Worm (Caenorhabditis elegans) whole organism, L3 larva: ENCODE data around the gene Y69A2AR.50.

ENCODE experiments used
- R02D3.7 ChIP-seq: fragments of 150-350 bp; optimal IDR thresholded peaks from 2 replicates; lab custom pipeline; 2014; ENCODE audit warnings: missing biosample characterization, missing genetic modification characterization
- aly-2 ChIP-seq: fragments of 150-350 bp; optimal IDR thresholded peaks from 2 replicates; lab custom pipeline; 2014; ENCODE audit warnings: missing biosample characterization, missing genetic modification characterization
- ama-1 ChIP-seq: fragments of 150-350 bp; optimal IDR thresholded peaks from 2 replicates; lab custom pipeline; 2018
- ceh-28 ChIP-seq: fragments of 150-350 bp; optimal IDR thresholded peaks from 2 replicates; lab custom pipeline; 2014; ENCODE audit warnings: missing biosample characterization, missing genetic modification reagents, missing genetic modification characterization
- ceh-82 ChIP-seq: fragments of 150-350 bp; optimal IDR thresholded peaks from 2 replicates; lab custom pipeline; 2014; ENCODE audit warnings: missing biosample characterization, missing genetic modification characterization
- ceh-9 ChIP-seq: sonication (generic microtip); optimal IDR thresholded peaks from 2 replicates; lab custom pipeline; 2018; ENCODE audit warnings: missing biosample characterization, missing genetic modification characterization
- daf-12 ChIP-seq: fragments of 150-350 bp; optimal IDR thresholded peaks from 2 replicates; lab custom pipeline; 2014; ENCODE audit warnings: missing biosample characterization, missing genetic modification reagents, missing genetic modification characterization
- egl-27 ChIP-seq: sonication (generic microtip); optimal IDR thresholded peaks from 4 replicates; lab custom pipeline; 2017; ENCODE audit warnings: missing biosample characterization, missing genetic modification reagents, missing genetic modification characterization
- egl-5 ChIP-seq: fragments of 150-350 bp; optimal IDR thresholded peaks from 2 replicates; lab custom pipeline; 2017; ENCODE audit warnings: missing biosample characterization, missing genetic modification reagents, missing genetic modification characterization, inconsistent platforms
- elt-2 ChIP-seq: sonication (generic microtip); optimal IDR thresholded peaks from 2 replicates; lab custom pipeline; 2016; ENCODE audit warnings: missing genetic modification reagents, mild to moderate bottlenecking, missing genetic modification characterization, missing compliant biosample characterization
- elt-3 ChIP-seq, 3 experiments: fragments of 150-350 bp in 1 of 3; sonication (generic microtip) in 2 of 3; optimal IDR thresholded peaks; 2 replicates in 2 of 3; 4 replicates in 1 of 3; lab custom pipeline; 2014 to 2017; ENCODE audit warnings: missing biosample characterization in 3 of 3, missing genetic modification characterization in 3 of 3
- eor-1 ChIP-seq, 2 experiments: fragments of 150-350 bp; optimal IDR thresholded peaks; 2 replicates each; lab custom pipeline; 2014 to 2018; ENCODE audit warnings: missing biosample characterization in 2 of 2, missing genetic modification characterization in 2 of 2
- fkh-10 ChIP-seq: sonication (generic microtip); optimal IDR thresholded peaks from 2 replicates; lab custom pipeline; 2017; ENCODE audit warnings: missing biosample characterization, missing genetic modification reagents, missing genetic modification characterization
- fkh-2 ChIP-seq: fragments of 150-350 bp; optimal IDR thresholded peaks from 2 replicates; lab custom pipeline; 2014; ENCODE audit warnings: missing biosample characterization, missing genetic modification reagents, missing genetic modification characterization
- fos-1 ChIP-seq: fragments of 150-350 bp; optimal IDR thresholded peaks from 2 replicates; lab custom pipeline; 2014; ENCODE audit warnings: missing biosample characterization, missing genetic modification characterization
- hmg-11 ChIP-seq: sonication (generic microtip); optimal IDR thresholded peaks from 2 replicates; lab custom pipeline; 2016; ENCODE audit warnings: missing genetic modification characterization, missing compliant biosample characterization
- jun-1 ChIP-seq: fragments of 150-350 bp; optimal IDR thresholded peaks from 2 replicates; lab custom pipeline; 2014; ENCODE audit warnings: missing biosample characterization, missing genetic modification reagents, missing genetic modification characterization
- lin-39 ChIP-seq: fragments of 150-350 bp; optimal IDR thresholded peaks from 2 replicates; lab custom pipeline; 2018; ENCODE audit warnings: missing biosample characterization, missing genetic modification reagents, missing genetic modification characterization
- lsy-12 ChIP-seq: sonication (generic microtip); optimal IDR thresholded peaks from 2 replicates; lab custom pipeline; 2016; ENCODE audit warnings: mild to moderate bottlenecking, missing genetic modification characterization, missing compliant biosample characterization
- mdl-1 ChIP-seq: fragments of 150-350 bp; optimal IDR thresholded peaks from 2 replicates; lab custom pipeline; 2014; ENCODE audit warnings: missing biosample characterization, missing genetic modification characterization
- nfya-1 ChIP-seq: sonication (generic microtip); optimal IDR thresholded peaks from 2 replicates; lab custom pipeline; 2017; ENCODE audit warnings: missing genetic modification characterization, mild to moderate bottlenecking, missing compliant biosample characterization, antibody characterized with exemption, moderate library complexity; ENCODE audit not compliant: insufficient read depth
- nhr-11 ChIP-seq: fragments of 150-350 bp; optimal IDR thresholded peaks from 2 replicates; lab custom pipeline; 2014; ENCODE audit warnings: missing biosample characterization, missing genetic modification characterization
- nhr-12 ChIP-seq: fragments of 150-350 bp; optimal IDR thresholded peaks from 2 replicates; lab custom pipeline; 2014; ENCODE audit warnings: missing biosample characterization, missing genetic modification characterization
- nhr-23 ChIP-seq: fragments of 150-350 bp; optimal IDR thresholded peaks from 2 replicates; lab custom pipeline; 2014; ENCODE audit warnings: missing biosample characterization, missing genetic modification reagents, missing genetic modification characterization
- nhr-237 ChIP-seq: fragments of 150-350 bp; optimal IDR thresholded peaks from 2 replicates; lab custom pipeline; 2014; ENCODE audit warnings: missing biosample characterization, missing genetic modification characterization
- nhr-25 ChIP-seq: sonication (generic microtip); optimal IDR thresholded peaks from 2 replicates; lab custom pipeline; 2017; ENCODE audit warnings: missing biosample characterization, missing genetic modification characterization
- nhr-76 ChIP-seq: fragments of 150-350 bp; sonication (generic microtip); optimal IDR thresholded peaks from 5 replicates; lab custom pipeline; 2014; ENCODE audit warnings: missing biosample characterization, missing genetic modification characterization
- pha-4 ChIP-seq: fragments of 150-350 bp; optimal IDR thresholded peaks from 2 replicates; lab custom pipeline; 2014; ENCODE audit warnings: missing biosample characterization, missing genetic modification reagents, missing genetic modification characterization
- pqm-1 ChIP-seq: fragments of 150-350 bp; optimal IDR thresholded peaks from 2 replicates; lab custom pipeline; 2017; ENCODE audit warnings: missing biosample characterization, missing genetic modification characterization, inconsistent platforms
- sea-2 ChIP-seq: fragments of 150-350 bp; sonication (generic microtip); optimal IDR thresholded peaks from 4 replicates; lab custom pipeline; 2014; ENCODE audit warnings: missing biosample characterization, missing genetic modification reagents, missing genetic modification characterization
- skn-1 ChIP-seq: fragments of 150-350 bp; optimal IDR thresholded peaks from 2 replicates; lab custom pipeline; 2014; ENCODE audit warnings: missing biosample characterization, missing genetic modification characterization
- snpc-4 ChIP-seq: fragments of 150-350 bp; optimal IDR thresholded peaks from 2 replicates; lab custom pipeline; 2014; ENCODE audit warnings: missing biosample characterization, missing genetic modification characterization
- tbx-2 ChIP-seq: sonication (generic microtip); optimal IDR thresholded peaks from 2 replicates; lab custom pipeline; 2016; ENCODE audit warnings: mild to moderate bottlenecking, missing genetic modification characterization, missing compliant biosample characterization
- unc-62 ChIP-seq: fragments of 150-350 bp; sonication (generic microtip); optimal IDR thresholded peaks from 4 replicates; lab custom pipeline; 2014; ENCODE audit warnings: missing biosample characterization, missing genetic modification reagents, missing genetic modification characterization
- zag-1 ChIP-seq: fragments of 150-350 bp; optimal IDR thresholded peaks from 2 replicates; lab custom pipeline; 2014; ENCODE audit warnings: missing biosample characterization, missing genetic modification characterization
- ztf-11 ChIP-seq: fragments of 150-350 bp; optimal IDR thresholded peaks from 2 replicates; lab custom pipeline; 2014; ENCODE audit warnings: missing biosample characterization, missing genetic modification characterization
- ztf-4 ChIP-seq: fragments of 150-350 bp; optimal IDR thresholded peaks from 2 replicates; lab custom pipeline; 2014; ENCODE audit warnings: missing biosample characterization, missing genetic modification characterization

Y69A2AR.50 gene

DNA sequence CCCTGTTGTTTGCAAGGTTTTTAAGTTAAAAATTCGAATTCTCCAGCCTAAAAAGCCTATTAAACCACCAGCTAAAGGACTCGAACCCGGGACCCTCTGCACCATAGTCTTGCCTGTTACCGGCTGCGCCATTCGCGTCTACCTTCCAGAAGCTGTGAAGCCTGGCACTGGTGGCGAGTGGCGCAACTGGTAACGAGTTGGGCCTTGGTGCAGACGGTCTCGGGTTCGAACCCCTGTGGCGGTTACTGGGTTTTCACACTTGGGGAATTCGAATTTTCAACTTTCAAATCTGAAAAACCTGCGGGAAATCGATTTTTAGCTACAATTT lies 40.7 kb downstream of the Y69A2AR.50 start:
- TF ChIP-seq fkh-2 (tag; lab: Kevin White, UChicago): no peak
- TF ChIP-seq ceh-82 (tag; lab: Kevin White, UChicago): no peak
- no peak for TF ChIP-seq unc-62 (GFP tag; lab: Kevin White, UChicago)
- no peak for TF ChIP-seq egl-5 (tag; lab: Kevin White, UChicago)
- TF ChIP-seq fos-1 (tag; lab: Kevin White, UChicago): no peak
- TF ChIP-seq eor-1 (tag; optimal IDR thresholded peaks at IDR 0.05; lab: Kevin White, UChicago): no peak
- no peak for TF ChIP-seq nhr-25 (tag; lab: Kevin White, UChicago)
- no peak for TF ChIP-seq nhr-237
- no peak for TF ChIP-seq nhr-11 (tag; lab: Kevin White, UChicago)
- TF ChIP-seq tbx-2 (tag; lab: Kevin White, UChicago): no peak
- TF ChIP-seq daf-12 (tag; lab: Kevin White, UChicago): no peak
- no peak for TF ChIP-seq zag-1 (tag; lab: Kevin White, UChicago)
- TF ChIP-seq ceh-9 (tag; lab: Kevin White, UChicago): no peak
- TF ChIP-seq ztf-4 (tag; lab: Kevin White, UChicago): no peak
- no peak for TF ChIP-seq snpc-4 (tag; lab: Kevin White, UChicago)
- no peak for TF ChIP-seq nhr-76 (tag; lab: Kevin White, UChicago)

DNA sequence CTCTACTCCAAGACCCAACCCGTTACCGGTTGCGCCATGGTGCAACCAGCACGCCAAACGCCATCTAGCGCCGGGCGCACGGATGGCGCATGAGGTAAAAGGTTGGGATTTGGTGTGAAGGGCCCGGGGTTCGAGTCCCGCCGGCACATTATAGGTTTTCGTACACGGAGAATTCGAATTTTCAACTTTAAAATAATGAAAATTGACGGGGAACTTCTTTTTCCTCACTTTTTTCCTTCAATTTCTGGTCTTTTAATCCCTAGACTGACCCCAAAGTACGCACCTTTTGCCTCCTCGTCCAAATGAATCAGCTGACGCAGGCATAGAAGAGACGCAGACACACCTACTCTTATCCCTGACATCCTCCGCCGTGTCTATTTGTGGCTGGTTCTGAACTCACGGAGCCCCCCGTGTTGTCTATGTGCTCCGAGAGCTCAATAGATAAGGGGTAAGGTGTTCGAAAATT lies 41.4 kb downstream of the Y69A2AR.50 start:
- peak; percentile 87 for TF ChIP-seq ama-1 (lab: Kevin White, UChicago)
- peak; percentile 22 for TF ChIP-seq nhr-25 (tag; lab: Kevin White, UChicago)
- peak; percentile 32 for TF ChIP-seq nfya-1 (tag; lab: Kevin White, UChicago)
- TF ChIP-seq aly-2: no peak
- TF ChIP-seq ceh-9 (tag; lab: Kevin White, UChicago): no peak
- TF ChIP-seq egl-5 (tag; lab: Kevin White, UChicago): peak; percentile 43
- no peak for TF ChIP-seq fos-1 (tag; lab: Kevin White, UChicago)
- TF ChIP-seq nhr-23 (tag; lab: Kevin White, UChicago): peak; percentile 11
- peak; percentile 61 for TF ChIP-seq pha-4 (tag; lab: Kevin White, UChicago)

DNA sequence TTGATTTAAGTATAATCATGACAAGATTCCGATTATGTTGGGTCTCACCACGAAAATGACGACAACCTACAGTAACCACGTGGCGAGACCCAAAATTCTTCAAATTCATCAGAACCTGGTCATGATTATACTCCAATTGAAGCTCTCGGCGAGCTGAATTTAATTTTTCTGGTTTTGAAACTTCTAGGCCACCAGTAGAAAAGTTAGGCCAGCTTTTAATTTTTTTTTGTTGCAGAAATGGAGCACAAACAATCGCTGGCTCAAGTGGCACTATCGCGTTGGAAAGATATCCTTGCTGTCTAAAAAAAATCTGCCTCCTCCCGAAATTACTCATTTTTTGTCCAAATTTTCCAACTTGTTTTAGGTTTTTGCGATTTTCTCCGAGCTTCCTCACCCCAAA lies 44.4 kb downstream of the Y69A2AR.50 start:
- TF ChIP-seq pha-4 (tag; lab: Kevin White, UChicago) (no peak), egl-27 (tag; lab: Kevin White, UChicago) (no peak), fkh-10 (GFP tag; lab: Kevin White, UChicago) (no peak), ztf-11 (no peak), ceh-28 (tag; lab: Kevin White, UChicago) (no peak), pqm-1 (tag; lab: Kevin White, UChicago) (no peak), egl-5 (tag; lab: Kevin White, UChicago) (no peak), jun-1 (tag; lab: Kevin White, UChicago) (no peak), eor-1 (tag; optimal IDR thresholded peaks at IDR 0.05; lab: Kevin White, UChicago) (no peak), snpc-4 (tag; lab: Kevin White, UChicago) (no peak), ama-1 (lab: Kevin White, UChicago) (no peak), mdl-1 (tag; lab: Kevin White, UChicago) (no peak), nhr-12 (no peak), elt-3 (tag; optimal IDR thresholded peaks at IDR 0.05; lab: Kevin White, UChicago) (no peak), hmg-11 (tag; lab: Kevin White, UChicago) (no peak), ceh-82 (tag; lab: Kevin White, UChicago) (no peak)
- TF ChIP-seq, all 47 proteins: peak for 0

DNA sequence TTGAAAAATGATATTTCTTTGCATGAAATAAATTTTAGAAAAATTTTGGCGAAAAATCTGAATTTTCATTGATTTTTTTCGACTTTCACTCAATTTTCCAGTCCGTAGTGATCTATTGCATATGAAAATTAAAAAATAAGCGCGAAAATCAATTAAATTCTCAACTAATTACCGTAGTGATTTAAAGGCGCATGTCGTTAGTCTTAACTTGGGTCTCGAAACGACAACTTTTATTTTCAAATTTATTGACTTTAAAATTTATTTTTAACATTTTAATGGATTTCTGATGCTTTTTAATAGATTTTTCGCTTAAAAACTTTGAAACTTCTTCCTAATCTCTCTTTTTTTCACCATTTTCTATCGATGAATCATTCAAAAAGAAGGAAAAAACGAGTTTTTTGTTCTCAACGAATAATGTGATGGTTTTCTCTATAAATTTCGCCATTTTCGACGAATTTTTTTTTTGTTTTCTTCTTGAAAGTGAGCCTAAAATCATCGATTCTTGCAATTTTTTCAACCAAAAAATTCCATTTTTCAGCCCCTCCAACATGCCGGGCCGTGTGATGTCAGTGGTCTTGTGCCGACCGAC lies 45.4 kb downstream of the Y69A2AR.50 start, which contains the start of gene vamp-7:
Gene vamp-7 (plus strand): TSS at position 539 of the 589 bp plus-strand sequence.
- TF ChIP-seq elt-2: no peak
- no peak for TF ChIP-seq sea-2 (GFP tag; lab: Kevin White, UChicago)
- no peak for TF ChIP-seq aly-2
- TF ChIP-seq nhr-237: no peak
- peak; percentile 18 for TF ChIP-seq pha-4 (tag; lab: Kevin White, UChicago)
- TF ChIP-seq daf-12 (tag; lab: Kevin White, UChicago): no peak
- TF ChIP-seq nhr-11 (tag; lab: Kevin White, UChicago): no peak
- TF ChIP-seq lin-39 (tag; lab: Kevin White, UChicago): no peak
- no peak for TF ChIP-seq skn-1
- no peak for TF ChIP-seq ama-1 (lab: Kevin White, UChicago)
- no peak for TF ChIP-seq ceh-28 (tag; lab: Kevin White, UChicago)
- TF ChIP-seq lsy-12 (tag; lab: Kevin White, UChicago): peak; percentile 31
- no peak for TF ChIP-seq R02D3.7
